Worm (Caenorhabditis elegans) whole organism, late embryonic: ENCODE measurements around the gene gkow-1.

Source experiments
- C08G9.2 ChIP-seq: sonication (generic microtip); optimal IDR thresholded peaks from 2 replicates; lab custom pipeline; 2016; ENCODE audit warnings: mild to moderate bottlenecking, missing genetic modification characterization, moderate library complexity, missing compliant biosample characterization
- K02D7.2 ChIP-seq: sonication (generic microtip); optimal IDR thresholded peaks from 2 replicates; lab custom pipeline; 2017; ENCODE audit warnings: mild to moderate bottlenecking, missing genetic modification characterization, missing compliant biosample characterization
- K09A11.1 ChIP-seq: sonication (generic microtip); optimal IDR thresholded peaks from 2 replicates; lab custom pipeline; 2017; ENCODE audit warnings: antibody characterized with exemption, mild to moderate bottlenecking, missing genetic modification characterization, missing compliant biosample characterization; ENCODE audit not compliant: insufficient read depth
- Y22D7AL.16 ChIP-seq: sonication (generic microtip); optimal IDR thresholded peaks from 2 replicates; lab custom pipeline; 2016; ENCODE audit warnings: missing genetic modification characterization, missing compliant biosample characterization
- ahr-1 ChIP-seq: sonication (generic microtip); optimal IDR thresholded peaks from 2 replicates; lab custom pipeline; 2016; ENCODE audit warnings: missing genetic modification characterization, missing compliant biosample characterization
- ama-1 ChIP-seq: fragments of 150-350 bp; optimal IDR thresholded peaks from 2 replicates; lab custom pipeline; 2014
- ceh-19 ChIP-seq: fragments of 200-800 bp; sonication (Bioruptor generic); optimal IDR thresholded peaks from 2 replicates; lab custom pipeline; 2018; ENCODE audit warnings: mild to moderate bottlenecking, missing genetic modification characterization, missing compliant biosample characterization
- ceh-2 ChIP-seq: sonication (generic microtip); optimal IDR thresholded peaks from 2 replicates; lab custom pipeline; 2016; ENCODE audit warnings: missing genotype, missing genetic modification characterization, missing compliant biosample characterization
- ceh-22 ChIP-seq: sonication (generic microtip); optimal IDR thresholded peaks from 2 replicates; lab custom pipeline; 2017; ENCODE audit warnings: missing biosample characterization, missing genetic modification characterization
- ceh-31 ChIP-seq: sonication (generic microtip); optimal IDR thresholded peaks from 2 replicates; lab custom pipeline; 2016; ENCODE audit warnings: missing genetic modification characterization, missing compliant biosample characterization
- ceh-34 ChIP-seq: sonication (generic microtip); optimal IDR thresholded peaks from 2 replicates; lab custom pipeline; 2016; ENCODE audit warnings: mild to moderate bottlenecking, missing genetic modification characterization, missing compliant biosample characterization
- ceh-48 ChIP-seq: sonication (generic microtip); optimal IDR thresholded peaks from 2 replicates; lab custom pipeline; 2016; ENCODE audit warnings: missing genetic modification characterization, inconsistent platforms, missing compliant biosample characterization
- che-1 ChIP-seq: sonication (generic microtip); optimal IDR thresholded peaks from 2 replicates; lab custom pipeline; 2016; ENCODE audit warnings: mild to moderate bottlenecking, missing genetic modification characterization, missing compliant biosample characterization
- dmd-4 ChIP-seq: sonication (generic microtip); optimal IDR thresholded peaks from 2 replicates; lab custom pipeline; 2016; ENCODE audit warnings: borderline replicate concordance, missing genetic modification characterization, missing compliant biosample characterization
- elt-2 ChIP-seq: sonication (generic microtip); optimal IDR thresholded peaks from 2 replicates; lab custom pipeline; 2016; ENCODE audit warnings: missing genetic modification reagents, missing genetic modification characterization, missing compliant biosample characterization
- elt-4 ChIP-seq: sonication (generic microtip); optimal IDR thresholded peaks from 2 replicates; lab custom pipeline; 2016; ENCODE audit warnings: missing genetic modification characterization, missing compliant biosample characterization
- ets-4 ChIP-seq: sonication (generic microtip); optimal IDR thresholded peaks from 2 replicates; lab custom pipeline; 2016; ENCODE audit warnings: missing genetic modification characterization, missing compliant biosample characterization
- eyg-1 ChIP-seq: sonication (generic microtip); optimal IDR thresholded peaks from 2 replicates; lab custom pipeline; 2016; ENCODE audit warnings: missing genotype, missing genetic modification characterization, missing compliant biosample characterization
- fax-1 ChIP-seq: sonication (generic microtip); optimal IDR thresholded peaks from 2 replicates; lab custom pipeline; 2016; ENCODE audit warnings: missing genotype, missing genetic modification characterization, missing compliant biosample characterization
- fkh-10 ChIP-seq: fragments of 150-350 bp; optimal IDR thresholded peaks from 2 replicates; lab custom pipeline; 2014; ENCODE audit warnings: missing biosample characterization, missing genetic modification reagents, missing genetic modification characterization
- gmeb-2 ChIP-seq: sonication (generic microtip); optimal IDR thresholded peaks from 2 replicates; lab custom pipeline; 2016; ENCODE audit warnings: missing genetic modification characterization, inconsistent platforms, missing compliant biosample characterization
- hlh-13 ChIP-seq: fragments of 200-800 bp; sonication (Bioruptor generic); optimal IDR thresholded peaks from 2 replicates; lab custom pipeline; 2018; ENCODE audit warnings: mild to moderate bottlenecking, missing genetic modification characterization, missing compliant biosample characterization
- hlh-15 ChIP-seq: sonication (generic microtip); optimal IDR thresholded peaks from 2 replicates; lab custom pipeline; 2016; ENCODE audit warnings: missing genetic modification characterization, missing compliant biosample characterization
- hlh-6 ChIP-seq: sonication (generic microtip); optimal IDR thresholded peaks from 2 replicates; lab custom pipeline; 2016; ENCODE audit warnings: missing genotype, missing genetic modification characterization, missing compliant biosample characterization
- hlh-8 ChIP-seq: sonication (generic microtip); optimal IDR thresholded peaks from 2 replicates; lab custom pipeline; 2016; ENCODE audit warnings: missing genotype, missing genetic modification characterization, missing compliant biosample characterization
- lin-11 ChIP-seq: fragments of 200-800 bp; sonication (Bioruptor generic); optimal IDR thresholded peaks from 2 replicates; lab custom pipeline; 2018; ENCODE audit warnings: mild to moderate bottlenecking, missing genetic modification characterization, missing compliant biosample characterization
- madf-2 ChIP-seq: sonication (generic microtip); optimal IDR thresholded peaks from 2 replicates; lab custom pipeline; 2017; ENCODE audit warnings: missing genetic modification characterization, missing compliant biosample characterization
- mec-3 ChIP-seq: sonication (generic microtip); optimal IDR thresholded peaks from 2 replicates; lab custom pipeline; 2016; ENCODE audit warnings: borderline replicate concordance, missing genetic modification characterization, missing compliant biosample characterization
- nfya-1 ChIP-seq: sonication (generic microtip); optimal IDR thresholded peaks from 2 replicates; lab custom pipeline; 2017; ENCODE audit warnings: missing genetic modification characterization, mild to moderate bottlenecking, missing compliant biosample characterization, antibody characterized with exemption, moderate library complexity
- nhr-232 ChIP-seq: sonication (generic microtip); optimal IDR thresholded peaks from 2 replicates; lab custom pipeline; 2016; ENCODE audit warnings: missing genetic modification characterization, missing compliant biosample characterization
- odd-2 ChIP-seq: sonication (generic microtip); optimal IDR thresholded peaks from 2 replicates; lab custom pipeline; 2017; ENCODE audit warnings: antibody characterized with exemption, mild to moderate bottlenecking, missing genetic modification characterization, missing compliant biosample characterization
- pag-3 ChIP-seq: sonication (generic microtip); optimal IDR thresholded peaks from 2 replicates; lab custom pipeline; 2016; ENCODE audit warnings: missing compliant biosample characterization, missing genetic modification characterization, borderline replicate concordance
- pha-2 ChIP-seq: sonication (generic microtip); optimal IDR thresholded peaks from 2 replicates; lab custom pipeline; 2017; ENCODE audit warnings: mild to moderate bottlenecking, missing genetic modification characterization, missing compliant biosample characterization
- pha-4 ChIP-seq: fragments of 150-350 bp; optimal IDR thresholded peaks from 2 replicates; lab custom pipeline; 2018; ENCODE audit warnings: missing biosample characterization, missing genetic modification reagents, missing genetic modification characterization
- pqm-1 ChIP-seq: sonication (generic microtip); optimal IDR thresholded peaks from 2 replicates; lab custom pipeline; 2016; ENCODE audit warnings: missing genetic modification characterization, missing compliant biosample characterization
- pros-1 ChIP-seq: fragments of 150-350 bp; optimal IDR thresholded peaks from 2 replicates; lab custom pipeline; 2014; ENCODE audit warnings: missing biosample characterization, missing genetic modification reagents, missing genetic modification characterization
- rnt-1 ChIP-seq: sonication (generic microtip); optimal IDR thresholded peaks from 2 replicates; lab custom pipeline; 2016; ENCODE audit warnings: missing genetic modification characterization, missing compliant biosample characterization
- sox-2 ChIP-seq: fragments of 200-800 bp; sonication (Bioruptor generic); IDR thresholded peaks from 2 replicates; pipeline ENCODE4 v1.3.6; 2022; ENCODE audit warnings: missing genetic modification reagents, missing genetic modification characterization, missing compliant biosample characterization
- sox-4 ChIP-seq: sonication (generic microtip); optimal IDR thresholded peaks from 2 replicates; lab custom pipeline; 2017; ENCODE audit warnings: mild to moderate bottlenecking, missing genetic modification characterization, inconsistent platforms, missing compliant biosample characterization
- syd-9 ChIP-seq: sonication (generic microtip); optimal IDR thresholded peaks from 2 replicates; lab custom pipeline; 2016; ENCODE audit warnings: mild to moderate bottlenecking, missing genetic modification characterization, moderate library complexity, missing compliant biosample characterization
- tbx-2 ChIP-seq: sonication (generic microtip); optimal IDR thresholded peaks from 2 replicates; lab custom pipeline; 2016; ENCODE audit warnings: missing genetic modification characterization, missing compliant biosample characterization
- tbx-7 ChIP-seq: sonication (generic microtip); optimal IDR thresholded peaks from 2 replicates; lab custom pipeline; 2016; ENCODE audit warnings: missing genotype, missing genetic modification characterization, missing compliant biosample characterization
- ttx-3 ChIP-seq: sonication (generic microtip); optimal IDR thresholded peaks from 2 replicates; lab custom pipeline; 2016; ENCODE audit warnings: missing genetic modification reagents, missing genetic modification characterization, missing compliant biosample characterization
- unc-3 ChIP-seq, 2 experiments: fragments of 200-800 bp in 1 of 2; sonication (Bioruptor generic) in 1 of 2; sonication (generic microtip) in 1 of 2; conservative IDR thresholded peaks in 1 of 2; optimal IDR thresholded peaks in 1 of 2; 2 replicates each; pipeline versions ENCODE4 v1.3.6 to Lab custom; 2016 to 2022; ENCODE audit warnings: missing compliant biosample characterization in 2 of 2, missing genetic modification characterization in 2 of 2, missing genetic modification reagents in 1 of 2
- unc-55 ChIP-seq: sonication (generic microtip); optimal IDR thresholded peaks from 2 replicates; lab custom pipeline; 2017; ENCODE audit warnings: missing biosample characterization, missing genetic modification reagents, missing genetic modification characterization
- unc-86 ChIP-seq: sonication (generic microtip); optimal IDR thresholded peaks from 2 replicates; lab custom pipeline; 2016; ENCODE audit warnings: missing genetic modification characterization, missing compliant biosample characterization
- zip-5 ChIP-seq: sonication (generic microtip); optimal IDR thresholded peaks from 2 replicates; lab custom pipeline; 2016; ENCODE audit warnings: missing genetic modification characterization, missing compliant biosample characterization
- ztf-16 ChIP-seq: sonication (generic microtip); optimal IDR thresholded peaks from 2 replicates; lab custom pipeline; 2017; ENCODE audit warnings: missing genetic modification characterization, missing compliant biosample characterization

Gene gkow-1

DNA sequence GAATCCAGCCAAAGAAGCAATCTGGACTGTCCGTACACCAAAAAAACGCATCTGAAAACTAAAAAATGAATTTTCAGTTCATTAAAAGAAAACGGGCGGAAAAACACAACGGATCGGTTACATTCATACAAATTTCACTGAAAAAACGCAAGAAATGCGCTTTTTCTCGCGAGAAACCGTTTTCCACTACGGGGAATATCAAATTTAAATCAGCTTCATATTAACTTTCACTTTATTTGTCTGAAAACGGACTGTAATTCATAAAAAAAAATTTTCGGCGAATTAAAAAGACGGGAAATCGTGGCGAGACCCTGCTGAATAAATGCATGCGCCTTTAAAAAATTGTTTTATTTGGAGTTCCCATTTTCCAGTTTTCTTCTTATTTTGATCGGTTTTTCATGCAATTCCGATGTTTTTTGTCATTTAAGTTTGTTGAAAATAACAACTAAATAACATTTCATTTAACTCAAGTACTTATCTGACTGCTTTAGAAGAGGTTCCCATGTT, 9.9 kb downstream of the gkow-1 start, which contains the start of gene pges-2:
pges-2 (minus strand) TSS at position 51 of the 507 bp plus-strand sequence.
- no peak for TF ChIP-seq pha-4 (tag; lab: Kevin White, UChicago)
- TF ChIP-seq, all 69 proteins: peak for 0

DNA sequence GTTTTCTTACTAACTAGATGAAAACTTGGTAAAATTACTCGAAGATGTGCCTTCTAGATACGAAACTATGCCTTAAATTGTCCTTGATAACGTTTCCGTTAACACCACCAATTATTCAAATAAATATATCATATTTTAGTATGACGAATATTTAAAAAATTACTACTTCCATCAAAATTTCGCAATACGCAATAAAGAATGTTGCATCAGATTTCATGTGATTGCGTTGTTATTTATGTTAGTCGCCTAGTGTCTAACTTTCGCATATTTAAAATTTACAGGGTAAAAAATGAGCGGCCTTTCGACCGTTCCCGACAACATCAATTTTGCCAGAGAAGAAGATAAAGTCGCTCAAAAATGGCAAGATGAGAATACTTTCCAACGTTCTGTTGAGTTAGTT, 10.4 kb downstream of the gkow-1 start, which contains the start of gene iars-1:
iars-1 (plus strand) TSS at position 276 of the 400 bp plus-strand sequence.
- no peak for TF ChIP-seq madf-2
- TF ChIP-seq elt-4 (tag; lab: Kevin White, UChicago) = no peak

DNA sequence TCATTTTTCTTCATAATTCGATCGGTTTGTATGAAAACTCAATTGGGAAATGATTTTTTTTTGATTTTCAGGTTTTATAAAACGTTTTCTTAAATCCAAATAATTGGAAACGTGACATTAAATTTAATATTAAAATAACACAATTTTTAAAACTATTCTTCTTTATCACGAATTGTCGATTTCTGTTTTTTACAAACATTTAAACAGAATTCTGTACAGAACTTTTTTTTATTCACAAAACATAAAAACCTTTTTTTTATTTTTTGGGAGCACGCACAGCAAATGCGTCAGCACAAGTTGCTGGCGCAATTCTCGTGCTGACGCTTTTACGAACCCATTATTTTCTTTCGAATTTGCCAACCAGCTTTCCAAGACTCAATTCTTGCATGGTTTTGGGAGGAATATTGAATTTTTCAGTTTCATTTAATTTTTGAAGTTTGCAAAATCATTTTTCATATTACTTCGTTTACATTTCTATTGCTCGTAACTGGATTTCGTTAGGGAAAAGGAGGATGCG, 15.9 kb downstream of the gkow-1 start, which contains the start of gene mpz-5:
mpz-5 (minus strand) TSS at position 51 of the 517 bp plus-strand sequence.
- TF ChIP-seq ceh-2 (tag; lab: Kevin White, UChicago) (no peak), zip-5 (no peak), ahr-1 (tag; lab: Kevin White, UChicago) (no peak), elt-4 (tag; lab: Kevin White, UChicago) (no peak), K02D7.2 (tag; lab: Kevin White, UChicago) (no peak), gmeb-2 (tag; lab: Kevin White, UChicago) (no peak), che-1 (no peak), nhr-232 (tag; lab: Kevin White, UChicago) (no peak), rnt-1 (tag; lab: Kevin White, UChicago) (no peak), unc-3 (GFP tag; conservative IDR thresholded peaks at IDR 0.05; lab: Robert Waterston, UW) (no peak), unc-3 (tag; optimal IDR thresholded peaks at IDR 0.05; lab: Kevin White, UChicago) (no peak), pag-3 (tag; lab: Kevin White, UChicago) (no peak), unc-86 (peak; percentile 19), nfya-1 (tag; lab: Kevin White, UChicago) (peak; percentile 40), sox-4 (tag; lab: Kevin White, UChicago) (peak; percentile 6), ets-4 (tag; lab: Kevin White, UChicago) (no peak), ztf-16 (tag; lab: Kevin White, UChicago) (peak; percentile 7), hlh-15 (tag; lab: Kevin White, UChicago) (no peak), ttx-3 (tag; lab: Kevin White, UChicago) (no peak), ceh-22 (tag; lab: Kevin White, UChicago) (no peak), mec-3 (tag; lab: Kevin White, UChicago) (no peak), pqm-1 (tag; lab: Kevin White, UChicago) (no peak), unc-55 (GFP tag; lab: Kevin White, UChicago) (no peak), Y22D7AL.16 (tag; lab: Kevin White, UChicago) (no peak), ceh-19 (GFP tag; lab: Kevin White, UChicago) (no peak), ceh-48 (tag; lab: Kevin White, UChicago) (no peak), dmd-4 (tag; lab: Kevin White, UChicago) (no peak), odd-2 (tag; lab: Kevin White, UChicago) (no peak), ama-1 (lab: Kevin White, UChicago) (no peak), lin-11 (tag; lab: Kevin White, UChicago) (peak; percentile 9), tbx-2 (tag; lab: Kevin White, UChicago) (peak; percentile 6), fkh-10 (GFP tag; lab: Kevin White, UChicago) (no peak), ceh-34 (tag; lab: Kevin White, UChicago) (peak; percentile 10), pha-2 (tag; lab: Kevin White, UChicago) (no peak), hlh-6 (tag; lab: Kevin White, UChicago) (no peak), hlh-8 (tag; lab: Kevin White, UChicago) (no peak), elt-2 (tag; lab: Kevin White, UChicago) (peak; percentile 34), fax-1 (tag; lab: Kevin White, UChicago) (peak; percentile 38), tbx-7 (tag; lab: Kevin White, UChicago) (no peak), K09A11.1 (no peak), C08G9.2 (tag; lab: Kevin White, UChicago) (no peak), syd-9 (tag; lab: Kevin White, UChicago) (no peak), ceh-31 (peak; percentile 30), pros-1 (tag; lab: Kevin White, UChicago) (no peak), hlh-13 (GFP tag; lab: Kevin White, UChicago) (no peak), sox-2 (GFP tag; lab: Robert Waterston, UW) (no peak), eyg-1 (tag; lab: Kevin White, UChicago) (no peak)
